Fruit fly (Drosophila melanogaster) whole organism, adult: ENCODE measurements around the gene CG9150.

ENCODE experiments used
- CG11617 ChIP-seq: fragments of 200-800 bp; sonication (Bioruptor generic); optimal IDR thresholded peaks from 2 replicates; lab custom pipeline; 2017; ENCODE audit warnings: mild to moderate bottlenecking, missing biosample characterization, missing genetic modification reagents, missing genetic modification characterization
- CG12768 ChIP-seq: fragments of 200-800 bp; sonication (Bioruptor generic); optimal IDR thresholded peaks from 2 replicates; lab custom pipeline; 2017; ENCODE audit warnings: missing biosample characterization, missing genetic modification characterization, mild to moderate bottlenecking, moderate library complexity, missing genetic modification reagents
- CG14711 ChIP-seq: fragments of 200-800 bp; sonication (Bioruptor generic); optimal IDR thresholded peaks from 2 replicates; lab custom pipeline; 2018; ENCODE audit warnings: missing biosample characterization, mild to moderate bottlenecking, missing genetic modification characterization, moderate library complexity
- CG1620 ChIP-seq: fragments of 200-800 bp; sonication (Bioruptor generic); optimal IDR thresholded peaks from 2 replicates; lab custom pipeline; 2016; ENCODE audit warnings: missing biosample characterization, missing genetic modification characterization
- CG33017 ChIP-seq: fragments of 200-800 bp; sonication (Bioruptor generic); optimal IDR thresholded peaks from 2 replicates; lab custom pipeline; 2018; ENCODE audit warnings: missing biosample characterization, mild to moderate bottlenecking, missing genetic modification characterization, moderate library complexity
- CG5204 ChIP-seq: fragments of 200-800 bp; sonication (Bioruptor generic); optimal IDR thresholded peaks from 2 replicates; lab custom pipeline; 2016; ENCODE audit warnings: missing biosample characterization, missing genetic modification characterization
- CG7045 ChIP-seq: fragments of 200-800 bp; sonication (Bioruptor generic); optimal IDR thresholded peaks from 2 replicates; lab custom pipeline; 2017; ENCODE audit warnings: missing biosample characterization, mild to moderate bottlenecking, missing genetic modification characterization
- CG7101 ChIP-seq: fragments of 200-800 bp; sonication (Bioruptor generic); optimal IDR thresholded peaks from 2 replicates; lab custom pipeline; 2018; ENCODE audit warnings: missing biosample characterization, mild to moderate bottlenecking, missing genetic modification characterization, moderate library complexity
- Clk ChIP-seq: fragments of 200-800 bp; sonication (Bioruptor generic); optimal IDR thresholded peaks from 2 replicates; lab custom pipeline; 2017; ENCODE audit warnings: missing biosample characterization, missing genetic modification characterization
- Crg-1 ChIP-seq: fragments of 200-800 bp; sonication (Bioruptor generic); optimal IDR thresholded peaks from 2 replicates; lab custom pipeline; 2016; ENCODE audit warnings: missing biosample characterization, missing genetic modification characterization
- Hr96 ChIP-seq: fragments of 200-800 bp; sonication (Bioruptor generic); optimal IDR thresholded peaks from 2 replicates; lab custom pipeline; 2016; ENCODE audit warnings: missing biosample characterization, missing genetic modification characterization
- Mnt ChIP-seq: fragments of 200-800 bp; sonication (Bioruptor generic); optimal IDR thresholded peaks from 2 replicates; lab custom pipeline; 2016; ENCODE audit warnings: missing biosample characterization, mild to moderate bottlenecking, missing genetic modification characterization
- bab1 ChIP-seq: fragments of 200-800 bp; sonication (Bioruptor generic); optimal IDR thresholded peaks from 3 replicates; lab custom pipeline; 2019; ENCODE audit warnings: missing biosample characterization, mild to moderate bottlenecking, missing genetic modification characterization, moderate library complexity
- cic ChIP-seq: fragments of 200-800 bp; sonication (Bioruptor generic); optimal IDR thresholded peaks from 2 replicates; lab custom pipeline; 2017; ENCODE audit warnings: missing biosample characterization, mild to moderate bottlenecking, missing genetic modification characterization, moderate library complexity
- cnc ChIP-seq, 2 experiments: fragments of >200 bp; optimal IDR thresholded peaks; 2 replicates each; lab custom pipeline; 2017
- kay ChIP-seq: fragments of 200-800 bp; sonication (Bioruptor generic); peaks from one replicate; lab custom pipeline; 2016; ENCODE audit warnings: missing biosample characterization, missing genetic modification characterization, borderline replicate concordance
- ovo ChIP-seq: fragments of 200-800 bp; sonication (Bioruptor generic); optimal IDR thresholded peaks from 2 replicates; lab custom pipeline; 2016; ENCODE audit warnings: missing biosample characterization, missing genetic modification characterization
- pad ChIP-seq: fragments of 200-800 bp; sonication (Bioruptor generic); optimal IDR thresholded peaks from 3 replicates; lab custom pipeline; 2017; ENCODE audit warnings: missing biosample characterization, missing genetic modification characterization, mild to moderate bottlenecking, moderate library complexity, missing genetic modification reagents
- tj ChIP-seq: fragments of 200-800 bp; sonication (Bioruptor generic); optimal IDR thresholded peaks from 3 replicates; lab custom pipeline; 2017; ENCODE audit warnings: missing biosample characterization, mild to moderate bottlenecking, missing genetic modification characterization, moderate library complexity
- toe ChIP-seq: fragments of 200-800 bp; sonication (Bioruptor generic); optimal IDR thresholded peaks from 2 replicates; lab custom pipeline; 2016; ENCODE audit warnings: missing biosample characterization, missing genetic modification characterization

The CG9150 gene

dm6 chr2L:6036710-6037109 is 31.7 kb downstream of the CG9150 start, which contains the start of gene mtm:
Gene mtm, minus strand, starts transcription at chr2L:6037015.
- TF ChIP-seq tj (GFP tag; lab: Kevin White, UChicago) (peak; percentile 39), CG12768 (GFP tag; lab: Kevin White, UChicago) (no peak), Hr96 (GFP tag; lab: Kevin White, UChicago) (no peak), kay (GFP tag; lab: Kevin White, UChicago) (no peak), bab1 (peak; percentile 56), Mnt (no peak), CG5204 (GFP tag; lab: Kevin White, UChicago) (no peak), toe (GFP tag; lab: Kevin White, UChicago) (no peak)

- no peak for TF ChIP-seq CG14711 (tag; lab: Kevin White, UChicago)
- TF ChIP-seq Crg-1 (GFP tag; lab: Kevin White, UChicago), result no peak
- TF ChIP-seq bab1, result no peak
Observed at dm6 chr2L:6035155-6035554, 33.2 kb downstream of the CG9150 start.

dm6 chr2L:6034344-6034743 is 34.0 kb downstream of the CG9150 start, which contains the start of gene CG9109:
Gene CG9109, minus strand, starts transcription at chr2L:6034423.
- TF ChIP-seq CG5204 (GFP tag; lab: Kevin White, UChicago), result no peak
- no peak for TF ChIP-seq cic (GFP tag; lab: Kevin White, UChicago)
- TF ChIP-seq pad (GFP tag; lab: Kevin White, UChicago), result no peak
- TF ChIP-seq tj (GFP tag; lab: Kevin White, UChicago), result no peak
- TF ChIP-seq CG12768 (GFP tag; lab: Kevin White, UChicago), result no peak
- no peak for TF ChIP-seq Mnt
- TF ChIP-seq toe (GFP tag; lab: Kevin White, UChicago), result no peak
- TF ChIP-seq Crg-1 (GFP tag; lab: Kevin White, UChicago), result no peak
- TF ChIP-seq CG11617 (GFP tag; lab: Kevin White, UChicago), result no peak
- no peak for TF ChIP-seq kay (GFP tag; lab: Kevin White, UChicago)
- TF ChIP-seq Hr96 (GFP tag; lab: Kevin White, UChicago), result no peak

- TF ChIP-seq kay (GFP tag; lab: Kevin White, UChicago) (no peak), CG11617 (GFP tag; lab: Kevin White, UChicago) (no peak), CG5204 (GFP tag; lab: Kevin White, UChicago) (no peak), Hr96 (GFP tag; lab: Kevin White, UChicago) (no peak), pad (GFP tag; lab: Kevin White, UChicago) (no peak), CG1620 (GFP tag; lab: Kevin White, UChicago) (no peak), CG7045 (GFP tag; lab: Kevin White, UChicago) (no peak), CG7101 (tag; lab: Kevin White, UChicago) (no peak), toe (GFP tag; lab: Kevin White, UChicago) (no peak)
Observed at dm6 chr2L:6031838-6032237, 36.6 kb downstream of the CG9150 start.

- TF ChIP-seq tj (GFP tag; lab: Kevin White, UChicago) (no peak), CG33017 (tag; lab: Kevin White, UChicago) (no peak), Clk (GFP tag; lab: Kevin White, UChicago) (no peak), CG11617 (GFP tag; lab: Kevin White, UChicago) (no peak), CG1620 (GFP tag; lab: Kevin White, UChicago) (no peak), CG5204 (GFP tag; lab: Kevin White, UChicago) (no peak), CG7101 (tag; lab: Kevin White, UChicago) (no peak), Hr96 (GFP tag; lab: Kevin White, UChicago) (no peak), CG14711 (tag; lab: Kevin White, UChicago) (no peak), pad (GFP tag; lab: Kevin White, UChicago) (no peak), CG12768 (GFP tag; lab: Kevin White, UChicago) (no peak)
Observed at dm6 chr2L:6028712-6029111, 39.7 kb downstream of the CG9150 start.

dm6 chr2L:6024345-6024907 is 44.0 kb downstream of the CG9150 start, which contains the start of gene CG9107:
Gene CG9107, minus strand, starts transcription at chr2L:6024539.
- TF ChIP-seq CG33017 (tag; lab: Kevin White, UChicago) (no peak), Clk (GFP tag; lab: Kevin White, UChicago) (no peak), cnc (optimal IDR thresholded peaks at IDR 0.05; lab: Kevin White, UChicago) (no peak), Mnt (peak; percentile 54), CG11617 (GFP tag; lab: Kevin White, UChicago) (no peak), CG12768 (GFP tag; lab: Kevin White, UChicago) (no peak)

- no peak for TF ChIP-seq ovo (GFP tag; lab: Kevin White, UChicago)
- TF ChIP-seq cnc (optimal IDR thresholded peaks at IDR 0.05; lab: Kevin White, UChicago), result no peak
- TF ChIP-seq Crg-1 (GFP tag; lab: Kevin White, UChicago), result no peak
- TF ChIP-seq Clk (GFP tag; lab: Kevin White, UChicago), result no peak
- TF ChIP-seq kay (GFP tag; lab: Kevin White, UChicago), result no peak
- TF ChIP-seq pad (GFP tag; lab: Kevin White, UChicago), result no peak
- no peak for TF ChIP-seq CG5204 (GFP tag; lab: Kevin White, UChicago)
- no peak for TF ChIP-seq tj (GFP tag; lab: Kevin White, UChicago)
Observed at dm6 chr2L:6022793-6023192, 45.6 kb downstream of the CG9150 start.
